Worm (Caenorhabditis elegans) whole organism, young adult: Measurements from ENCODE around the gene pgm-1.
"Not testable (repeated sequence)": the region's sequence is repeated elsewhere in the genome, so short reads cannot be mapped to it uniquely, and the experiment has no call there.

ENCODE experiments used
- B0035.1 ChIP-seq: sonication (generic microtip); optimal IDR thresholded peaks from 2 replicates; lab custom pipeline; 2016; ENCODE audit warnings: missing genetic modification characterization, mild to moderate bottlenecking, missing compliant biosample characterization, missing genotype, missing genetic modification reagents
- B0336.3 ChIP-seq: fragments of 200-800 bp; sonication (Bioruptor generic); IDR thresholded peaks from 2 replicates; pipeline ENCODE4 v1.3.6; 2022; ENCODE audit warnings: missing genetic modification characterization, missing compliant biosample characterization
- D2030.7 ChIP-seq: fragments of 200-800 bp; sonication (Bioruptor generic); IDR thresholded peaks from 2 replicates; pipeline ENCODE4 v1.3.6; 2022; ENCODE audit warnings: missing genetic modification reagents, missing genetic modification characterization, missing compliant biosample characterization
- F33H1.4 ChIP-seq: fragments of 200-800 bp; sonication (Bioruptor generic); IDR thresholded peaks from 2 replicates; pipeline ENCODE4 v1.3.6; 2022; ENCODE audit warnings: missing genetic modification reagents, missing genetic modification characterization, missing compliant biosample characterization
- F39B2.1 ChIP-seq: fragments of 200-800 bp; sonication (Bioruptor generic); IDR thresholded peaks from 2 replicates; pipeline ENCODE4 v1.3.6; 2022; ENCODE audit warnings: missing genetic modification reagents, missing genetic modification characterization, missing compliant biosample characterization
- F49E8.2 ChIP-seq: sonication (generic microtip); optimal IDR thresholded peaks from 3 replicates; lab custom pipeline; 2017; ENCODE audit warnings: missing genetic modification characterization, mild to moderate bottlenecking, missing compliant biosample characterization, antibody characterized with exemption, moderate library complexity; ENCODE audit not compliant: insufficient read depth
- F55B11.4 ChIP-seq: sonication (generic microtip); optimal IDR thresholded peaks from 2 replicates; lab custom pipeline; 2016; ENCODE audit warnings: missing compliant biosample characterization, missing genetic modification characterization, borderline replicate concordance; ENCODE audit not compliant: insufficient read depth
- Y53F4B.3 ChIP-seq: fragments of 200-800 bp; sonication (Bioruptor generic); IDR thresholded peaks from 2 replicates; pipeline ENCODE4 v1.3.6; 2022; ENCODE audit warnings: missing genetic modification reagents, missing genetic modification characterization, missing compliant biosample characterization
- Y53G8AR.9 ChIP-seq: fragments of 200-800 bp; sonication (Bioruptor generic); conservative IDR thresholded peaks from 2 replicates; pipeline ENCODE4 v1.3.6; 2022; ENCODE audit warnings: missing genetic modification reagents, missing genetic modification characterization, missing compliant biosample characterization
- Y56A3A.18 ChIP-seq: fragments of 200-800 bp; sonication (Bioruptor generic); IDR thresholded peaks from 2 replicates; pipeline ENCODE4 v1.3.6; 2022; ENCODE audit warnings: missing genetic modification reagents, missing genetic modification characterization, missing compliant biosample characterization
- ceh-58 ChIP-seq: fragments of 200-800 bp; sonication (Bioruptor generic); IDR thresholded peaks from 2 replicates; pipeline ENCODE4 v1.3.6; 2022; ENCODE audit warnings: missing genetic modification characterization, missing compliant biosample characterization
- ceh-79 ChIP-seq: sonication (generic microtip); optimal IDR thresholded peaks from 2 replicates; lab custom pipeline; 2017; ENCODE audit warnings: mild to moderate bottlenecking, missing genetic modification characterization, missing compliant biosample characterization
- ceh-91 ChIP-seq: fragments of 200-800 bp; sonication (Bioruptor generic); IDR thresholded peaks from 2 replicates; pipeline ENCODE4 v1.3.6; 2022; ENCODE audit warnings: missing genetic modification reagents, missing genetic modification characterization, missing compliant biosample characterization
- chd-7 ChIP-seq: sonication (generic microtip); optimal IDR thresholded peaks from 2 replicates; lab custom pipeline; 2016; ENCODE audit warnings: mild to moderate bottlenecking, missing genetic modification characterization, moderate library complexity, missing compliant biosample characterization
- dpff-1 ChIP-seq: sonication (generic microtip); optimal IDR thresholded peaks from 2 replicates; lab custom pipeline; 2017; ENCODE audit warnings: mild to moderate bottlenecking, missing genetic modification characterization, missing compliant biosample characterization
- efl-1 ChIP-seq: fragments of 150-350 bp; optimal IDR thresholded peaks from 2 replicates; lab custom pipeline; 2014; ENCODE audit warnings: missing biosample characterization, missing genetic modification reagents, missing genetic modification characterization
- ets-4 ChIP-seq: fragments of 200-800 bp; sonication (Bioruptor generic); optimal IDR thresholded peaks from 2 replicates; lab custom pipeline; 2018; ENCODE audit warnings: mild to moderate bottlenecking, missing genetic modification characterization, missing compliant biosample characterization
- him-1 ChIP-seq: sonication (generic microtip); optimal IDR thresholded peaks from 2 replicates; lab custom pipeline; 2016; ENCODE audit warnings: missing genotype, missing genetic modification reagents, missing genetic modification characterization, missing compliant biosample characterization
- hsf-1 ChIP-seq: fragments of 200-800 bp; sonication (Bioruptor generic); IDR thresholded peaks from 2 replicates; pipeline ENCODE4 v1.3.6; 2022; ENCODE audit warnings: missing genetic modification reagents, missing genetic modification characterization, missing compliant biosample characterization
- lin-54 ChIP-seq: fragments of 200-800 bp; sonication (Bioruptor generic); optimal IDR thresholded peaks from 2 replicates; lab custom pipeline; 2018; ENCODE audit warnings: mild to moderate bottlenecking, missing genetic modification characterization, missing compliant biosample characterization
- lsl-1 ChIP-seq: fragments of 200-800 bp; sonication (Bioruptor generic); optimal IDR thresholded peaks from 2 replicates; lab custom pipeline; 2018; ENCODE audit warnings: mild to moderate bottlenecking, missing genetic modification characterization, moderate library complexity, missing compliant biosample characterization
- madf-3 ChIP-seq: fragments of 200-800 bp; sonication (Bioruptor generic); IDR thresholded peaks from 2 replicates; pipeline ENCODE4 v1.3.6; 2022; ENCODE audit warnings: missing genetic modification reagents, missing genetic modification characterization, missing compliant biosample characterization
- madf-6 ChIP-seq: fragments of 200-800 bp; sonication (Bioruptor generic); IDR thresholded peaks from 2 replicates; pipeline ENCODE4 v1.3.6; 2022; ENCODE audit warnings: missing genetic modification reagents, missing genetic modification characterization, missing compliant biosample characterization
- madf-8 ChIP-seq: fragments of 200-800 bp; sonication (Bioruptor generic); conservative IDR thresholded peaks from 2 replicates; pipeline ENCODE4 v1.3.6; 2022; ENCODE audit warnings: missing genetic modification reagents, missing genetic modification characterization, missing compliant biosample characterization
- mcd-1 ChIP-seq: fragments of 200-800 bp; sonication (Bioruptor generic); IDR thresholded peaks from 2 replicates; pipeline ENCODE4 v1.3.6; 2022; ENCODE audit warnings: missing genetic modification reagents, missing genetic modification characterization, missing compliant biosample characterization
- mes-4 ChIP-seq: sonication (generic microtip); optimal IDR thresholded peaks from 2 replicates; lab custom pipeline; 2016; ENCODE audit warnings: missing genotype, missing genetic modification characterization, missing compliant biosample characterization
- mxl-1 ChIP-seq: sonication (generic microtip); optimal IDR thresholded peaks from 2 replicates; lab custom pipeline; 2016; ENCODE audit warnings: missing genetic modification characterization, missing compliant biosample characterization
- nfya-1 ChIP-seq: sonication (generic microtip); optimal IDR thresholded peaks from 2 replicates; lab custom pipeline; 2017; ENCODE audit warnings: antibody characterized with exemption, missing compliant biosample characterization, missing genetic modification characterization, borderline replicate concordance; ENCODE audit not compliant: insufficient read depth
- pha-4 ChIP-seq: fragments of 150-350 bp; sonication (generic microtip); optimal IDR thresholded peaks from 2 replicates; lab custom pipeline; 2014; ENCODE audit warnings: missing biosample characterization, missing genetic modification reagents, missing genetic modification characterization
- rcor-1 ChIP-seq: fragments of 200-800 bp; sonication (Bioruptor generic); IDR thresholded peaks from 2 replicates; pipeline ENCODE4 v1.3.6; 2022; ENCODE audit warnings: missing genetic modification reagents, missing genetic modification characterization, missing compliant biosample characterization
- snpc-4 ChIP-seq, 5 experiments: fragments of 150-350 bp in 1 of 5; sonication (generic microtip) in 4 of 5; optimal IDR thresholded peaks; 2 replicates each; lab custom pipeline; 2014 to 2018; ENCODE audit warnings: missing genetic modification characterization in 5 of 5, missing biosample characterization in 3 of 5, antibody characterized with exemption in 2 of 5, mild to moderate bottlenecking in 2 of 5, missing compliant biosample characterization in 2 of 5, missing genotype in 2 of 5, moderate library complexity in 2 of 5, missing genetic modification reagents in 1 of 5
- tbp1 ChIP-seq: fragments of 200-800 bp; sonication (Bioruptor generic); optimal IDR thresholded peaks from 2 replicates; lab custom pipeline; 2018; ENCODE audit warnings: mild to moderate bottlenecking, missing genetic modification characterization, missing compliant biosample characterization
- tlf-1 ChIP-seq: fragments of 200-800 bp; sonication (Bioruptor generic); optimal IDR thresholded peaks from 2 replicates; lab custom pipeline; 2018; ENCODE audit warnings: mild to moderate bottlenecking, missing genetic modification characterization, missing compliant biosample characterization
- xnd-1 ChIP-seq: sonication (generic microtip); optimal IDR thresholded peaks from 2 replicates; lab custom pipeline; 2016; ENCODE audit warnings: missing genotype, missing genetic modification reagents, missing genetic modification characterization, missing compliant biosample characterization
- ztf-25 ChIP-seq: fragments of 200-800 bp; sonication (Bioruptor generic); IDR thresholded peaks from 2 replicates; pipeline ENCODE4 v1.3.6; 2022; ENCODE audit warnings: missing genetic modification reagents, missing genetic modification characterization, missing compliant biosample characterization

Gene pgm-1

DNA sequence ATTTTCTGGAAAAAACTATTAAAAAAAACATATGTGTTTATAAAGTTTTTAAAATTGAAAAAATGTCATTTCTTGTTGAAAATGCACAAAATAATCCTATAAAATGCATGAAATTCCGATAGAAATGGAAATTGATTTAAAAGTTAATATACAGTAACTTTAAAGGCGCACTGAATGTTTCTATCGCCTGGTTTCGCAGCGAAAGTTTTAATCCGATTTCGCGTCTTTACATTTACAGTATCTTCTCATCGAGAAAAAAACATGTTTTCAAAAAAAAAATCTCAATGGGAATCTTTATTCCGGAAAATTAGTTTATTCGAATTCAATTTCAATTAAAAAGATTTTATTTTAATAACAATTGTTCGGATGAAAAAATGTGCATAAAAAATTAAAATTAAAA, 25.0 kb downstream of the pgm-1 start, which contains the start of gene R05F9.11:
R05F9.11 (minus strand) TSS at position 5 of the 400 bp plus-strand sequence.
- TF ChIP-seq madf-8 (GFP tag; lab: Robert Waterston, UW) (peak; percentile 87), lsl-1 (GFP tag; lab: Kevin White, UChicago) (peak; percentile 94), F49E8.2 (tag; lab: Kevin White, UChicago) (peak; percentile 43), mcd-1 (0 out of 2 replicates have a peak, but pooled peaks have one; percentile 18), ceh-91 (GFP tag; lab: Robert Waterston, UW) (0 out of 2 replicates have a peak, but pooled peaks have one; percentile 52), hsf-1 (GFP tag; lab: Robert Waterston, UW) (0 out of 2 replicates have a peak, but pooled peaks have one; percentile 40), mxl-1 (tag; lab: Kevin White, UChicago) (no peak), F55B11.4 (tag; lab: Kevin White, UChicago) (no peak), F33H1.4 (GFP tag; lab: Robert Waterston, UW) (peak; percentile 95), tbp1 (GFP tag; lab: Kevin White, UChicago) (peak; percentile 42), him-1 (tag; lab: Kevin White, UChicago) (peak; percentile 79), madf-6 (GFP tag; lab: Robert Waterston, UW) (peak; percentile 93), nfya-1 (tag; lab: Kevin White, UChicago) (no peak), efl-1 (GFP tag; lab: Kevin White, UChicago) (peak; percentile 27), D2030.7 (peak; percentile 66), lin-54 (GFP tag; lab: Kevin White, UChicago) (peak; percentile 45), tlf-1 (GFP tag; lab: Kevin White, UChicago) (peak; percentile 4), rcor-1 (GFP tag; lab: Robert Waterston, UW) (0 out of 2 replicates have a peak, but pooled peaks have one; percentile 11), xnd-1 (tag; lab: Kevin White, UChicago) (peak; percentile 90), pha-4 (no peak), ets-4 (GFP tag; lab: Kevin White, UChicago) (no peak)

DNA sequence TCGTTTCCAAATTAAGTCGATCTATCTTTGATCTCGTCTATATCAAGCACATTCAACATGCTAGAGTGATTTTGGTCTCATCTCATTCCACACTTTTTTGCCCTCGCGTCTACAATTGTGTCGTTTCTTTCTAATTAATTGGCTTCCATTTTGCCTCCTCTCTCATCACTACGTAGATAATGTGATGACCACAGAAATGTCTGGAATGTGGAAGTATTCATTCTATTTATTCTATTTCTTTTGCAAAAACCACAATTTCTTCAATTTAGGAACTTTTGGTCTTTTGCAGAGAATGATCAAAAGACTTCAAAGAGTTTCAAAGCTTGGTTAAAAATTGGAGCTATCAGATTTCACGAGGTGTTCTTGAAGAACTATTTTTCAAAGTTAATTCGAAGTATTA, 26.3 kb downstream of the pgm-1 start:
- TF ChIP-seq dpff-1 (tag; lab: Kevin White, UChicago) (no peak), madf-3 (GFP tag; lab: Robert Waterston, UW) (no peak), B0035.1 (tag; lab: Kevin White, UChicago) (no peak), B0336.3 (GFP tag; lab: Robert Waterston, UW) (no peak), mes-4 (tag; lab: Kevin White, UChicago) (no peak), ceh-79 (tag; lab: Kevin White, UChicago) (no peak), chd-7 (tag; lab: Kevin White, UChicago) (no peak), mcd-1 (no peak), F39B2.1 (GFP tag; lab: Robert Waterston, UW) (no peak), Y53G8AR.9 (GFP tag; lab: Robert Waterston, UW) (no peak), Y56A3A.18 (GFP tag; lab: Robert Waterston, UW) (no peak), ceh-58 (GFP tag; lab: Robert Waterston, UW) (no peak), Y53F4B.3 (no peak)
- TF ChIP-seq, all 124 proteins: peak for 0

DNA sequence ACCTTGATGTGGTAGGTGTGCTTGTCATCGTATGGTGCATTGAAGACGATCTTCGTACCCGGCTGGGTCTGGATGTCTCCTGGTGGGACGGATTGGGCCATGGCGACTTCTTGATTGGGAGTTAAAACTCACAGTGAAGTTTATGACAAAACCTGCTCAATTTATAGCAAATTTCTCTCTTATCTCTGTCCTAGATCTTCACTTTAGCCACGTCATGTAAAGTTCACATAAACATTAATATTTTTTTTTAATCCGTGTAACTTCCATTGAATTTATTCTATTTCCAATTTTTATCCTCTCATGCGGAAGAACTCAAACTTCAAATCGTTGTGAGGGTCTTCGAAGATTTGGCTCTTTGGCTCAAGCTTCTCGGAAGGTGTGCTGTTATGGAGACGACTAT, 27.2 kb downstream of the pgm-1 start, which contains the start of gene msp-31:
msp-31 (minus strand) TSS at position 101 of the 400 bp plus-strand sequence.
- not testable (repeated sequence) for TF ChIP-seq Y53G8AR.9 (GFP tag; lab: Robert Waterston, UW); snpc-4 (GFP tag; optimal IDR thresholded peaks at IDR 0.05; lab: Kevin White, UChicago); snpc-4 (tag; optimal IDR thresholded peaks at IDR 0.05; lab: Kevin White, UChicago); ztf-25 (GFP tag; lab: Robert Waterston, UW)
